Worm (Caenorhabditis elegans) whole organism, mixed stage, embryonic: ENCODE results near the gene pgm-1.
"Not testable (repeated sequence)": the region's sequence is repeated elsewhere in the genome, so short reads cannot be mapped to it uniquely, and the experiment has no call there.

Source experiments
- M03D4.4 ChIP-seq: sonication (generic microtip); optimal IDR thresholded peaks from 2 replicates; lab custom pipeline; 2017; ENCODE audit warnings: mild to moderate bottlenecking, missing genetic modification characterization, missing compliant biosample characterization
- bed-3 ChIP-seq: fragments of 200-800 bp; sonication (Bioruptor generic); optimal IDR thresholded peaks from 3 replicates; lab custom pipeline; 2018; ENCODE audit warnings: mild to moderate bottlenecking, missing genetic modification characterization, moderate library complexity, missing compliant biosample characterization
- blmp-1 ChIP-seq: fragments of 150-350 bp; optimal IDR thresholded peaks from 2 replicates; lab custom pipeline; 2014; ENCODE audit warnings: missing biosample characterization, missing genetic modification characterization
- ceh-39 ChIP-seq: fragments of 150-350 bp; optimal IDR thresholded peaks from 2 replicates; lab custom pipeline; 2014; ENCODE audit warnings: missing biosample characterization, missing genetic modification characterization
- ceh-43 ChIP-seq: fragments of 200-800 bp; sonication (Bioruptor generic); optimal IDR thresholded peaks from 2 replicates; lab custom pipeline; 2018; ENCODE audit warnings: mild to moderate bottlenecking, missing genetic modification characterization, moderate library complexity, missing compliant biosample characterization
- ces-1 ChIP-seq: fragments of 150-350 bp; optimal IDR thresholded peaks from 2 replicates; lab custom pipeline; 2014; ENCODE audit warnings: missing biosample characterization, missing genetic modification reagents, missing genetic modification characterization
- cnd-1 ChIP-seq: fragments of 200-800 bp; sonication (Bioruptor generic); optimal IDR thresholded peaks from 2 replicates; lab custom pipeline; 2018; ENCODE audit warnings: mild to moderate bottlenecking, missing genetic modification characterization, missing compliant biosample characterization
- elt-1 ChIP-seq: sonication (generic microtip); optimal IDR thresholded peaks from 2 replicates; lab custom pipeline; 2017; ENCODE audit warnings: missing genetic modification characterization, mild to moderate bottlenecking, missing compliant biosample characterization, antibody characterized with exemption, moderate library complexity, borderline replicate concordance; ENCODE audit not compliant: insufficient read depth
- elt-3 ChIP-seq: fragments of 150-350 bp; optimal IDR thresholded peaks from 2 replicates; lab custom pipeline; 2014; ENCODE audit warnings: missing biosample characterization, missing genetic modification characterization
- flh-1 ChIP-seq: fragments of 200-800 bp; sonication (Bioruptor generic); optimal IDR thresholded peaks from 2 replicates; lab custom pipeline; 2018; ENCODE audit warnings: mild to moderate bottlenecking, missing genetic modification characterization, moderate library complexity, missing compliant biosample characterization
- ham-2 ChIP-seq: fragments of 200-800 bp; sonication (Bioruptor generic); optimal IDR thresholded peaks from 2 replicates; lab custom pipeline; 2018; ENCODE audit warnings: mild to moderate bottlenecking, missing genetic modification characterization, missing compliant biosample characterization
- hlh-1 ChIP-seq: fragments of 150-350 bp; optimal IDR thresholded peaks from 2 replicates; lab custom pipeline; 2014; ENCODE audit warnings: missing biosample characterization, missing genetic modification reagents, missing genetic modification characterization
- lin-13 ChIP-seq: fragments of 150-350 bp; optimal IDR thresholded peaks from 2 replicates; lab custom pipeline; 2014; ENCODE audit warnings: missing biosample characterization, missing genetic modification characterization
- lsy-2 ChIP-seq: fragments of 150-350 bp; optimal IDR thresholded peaks from 2 replicates; lab custom pipeline; 2014; ENCODE audit warnings: missing biosample characterization, missing genetic modification characterization
- mab-5 ChIP-seq: fragments of 150-350 bp; optimal IDR thresholded peaks from 2 replicates; lab custom pipeline; 2014; ENCODE audit warnings: missing biosample characterization, missing genetic modification characterization
- mep-1 ChIP-seq: fragments of 150-350 bp; optimal IDR thresholded peaks from 2 replicates; lab custom pipeline; 2017; ENCODE audit warnings: missing biosample characterization, missing genetic modification reagents, missing genetic modification characterization, inconsistent platforms
- mls-2 ChIP-seq: sonication (generic microtip); optimal IDR thresholded peaks from 2 replicates; lab custom pipeline; 2016; ENCODE audit warnings: mild to moderate bottlenecking, missing genetic modification characterization, moderate library complexity, missing compliant biosample characterization
- nhr-12 ChIP-seq: fragments of 150-350 bp; optimal IDR thresholded peaks from 2 replicates; lab custom pipeline; 2014; ENCODE audit warnings: missing biosample characterization, missing genetic modification characterization
- nhr-2 ChIP-seq: fragments of 150-350 bp; optimal IDR thresholded peaks from 2 replicates; lab custom pipeline; 2014; ENCODE audit warnings: missing biosample characterization, missing genetic modification characterization
- nhr-237 ChIP-seq: fragments of 150-350 bp; optimal IDR thresholded peaks from 2 replicates; lab custom pipeline; 2014; ENCODE audit warnings: missing biosample characterization, missing genetic modification characterization
- pha-4 ChIP-seq: fragments of 150-350 bp; optimal IDR thresholded peaks from 2 replicates; lab custom pipeline; 2018; ENCODE audit warnings: missing biosample characterization, missing genetic modification reagents, missing genetic modification characterization
- sem-2 ChIP-seq: fragments of 200-800 bp; sonication (Bioruptor generic); optimal IDR thresholded peaks from 2 replicates; lab custom pipeline; 2018; ENCODE audit warnings: mild to moderate bottlenecking, missing genetic modification characterization, missing compliant biosample characterization
- snpc-4 ChIP-seq: fragments of 150-350 bp; optimal IDR thresholded peaks from 2 replicates; lab custom pipeline; 2014; ENCODE audit warnings: missing biosample characterization, missing genetic modification characterization
- sptf-1 ChIP-seq: sonication (generic microtip); optimal IDR thresholded peaks from 2 replicates; lab custom pipeline; 2017; ENCODE audit warnings: mild to moderate bottlenecking, missing genetic modification characterization, moderate library complexity, missing compliant biosample characterization
- tbx-8 ChIP-seq: fragments of 200-800 bp; sonication (Bioruptor generic); optimal IDR thresholded peaks from 2 replicates; lab custom pipeline; 2018; ENCODE audit warnings: mild to moderate bottlenecking, missing genetic modification characterization, moderate library complexity, missing compliant biosample characterization
- unc-120 ChIP-seq: sonication (generic microtip); optimal IDR thresholded peaks from 2 replicates; lab custom pipeline; 2017; ENCODE audit warnings: missing genetic modification characterization, missing compliant biosample characterization; ENCODE audit not compliant: poor library complexity, severe bottlenecking
- unc-62 ChIP-seq: fragments of 150-350 bp; optimal IDR thresholded peaks from 2 replicates; lab custom pipeline; 2014; ENCODE audit warnings: missing biosample characterization, missing genetic modification reagents, missing genetic modification characterization
- zip-8 ChIP-seq: fragments of 150-350 bp; optimal IDR thresholded peaks from 2 replicates; lab custom pipeline; 2014; ENCODE audit warnings: missing biosample characterization, missing genetic modification characterization
- ztf-11 ChIP-seq: fragments of 150-350 bp; optimal IDR thresholded peaks from 2 replicates; lab custom pipeline; 2014; ENCODE audit warnings: missing biosample characterization, missing genetic modification characterization

pgm-1 gene

ce11 chrII:4884403-4884802, 4.8 kb upstream of the pgm-1 start:
- TF ChIP-seq mep-1 (tag; lab: Kevin White, UChicago), result no peak
- TF ChIP-seq hlh-1, result no peak
- TF ChIP-seq sptf-1 (tag; lab: Kevin White, UChicago), result no peak

- no peak for TF ChIP-seq mep-1 (tag; lab: Kevin White, UChicago)
- TF ChIP-seq zip-8 (tag; lab: Kevin White, UChicago), result no peak
- TF ChIP-seq nhr-2, result no peak
- TF ChIP-seq bed-3 (GFP tag; lab: Kevin White, UChicago), result no peak
- no peak for TF ChIP-seq ztf-11 (tag; lab: Kevin White, UChicago)
These were observed 3.3 kb upstream of the pgm-1 start, which contains the start of gene R05F9.7 for ce11 chrII:4885976-4886375. TSS of gene R05F9.7 (plus strand) at chrII:4886276.

DNA sequence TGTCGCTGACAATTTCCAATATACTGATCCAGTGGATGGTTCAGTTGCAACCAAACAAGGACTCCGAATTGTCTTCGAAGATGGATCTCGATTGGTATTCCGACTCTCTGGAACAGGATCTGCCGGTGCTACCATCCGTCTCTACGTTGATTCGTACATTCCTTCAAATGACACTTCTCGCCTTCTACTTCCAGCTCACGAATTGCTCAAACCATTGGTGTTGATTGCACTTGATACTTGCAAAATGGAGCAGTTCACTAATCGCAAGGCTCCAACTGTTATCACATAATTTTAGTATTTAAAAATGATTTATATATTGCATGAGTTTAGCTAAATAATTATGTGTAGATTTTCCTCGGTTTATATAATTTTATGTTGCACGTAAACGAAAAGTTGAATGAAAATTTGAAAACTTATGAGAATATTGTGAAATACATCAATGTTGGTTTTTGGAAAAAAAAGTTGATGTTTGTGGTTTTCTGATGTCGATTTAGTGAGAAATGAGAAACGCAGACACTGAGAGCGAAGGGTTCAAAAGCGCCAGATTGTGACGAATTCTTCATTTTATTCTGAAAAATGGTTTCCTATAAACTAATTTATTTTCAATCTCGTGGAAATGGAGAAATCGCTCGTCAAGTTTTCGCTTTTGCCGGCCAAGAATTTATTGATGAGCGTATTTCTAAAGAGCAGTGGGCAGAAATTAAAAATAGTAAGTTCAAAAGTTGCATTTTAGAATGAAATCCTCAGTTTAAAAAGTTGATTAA, 2.0 kb downstream of the pgm-1 start, which contains the start of gene gst-9:
TSS of gene gst-9 (plus strand) at position 574 of the 764 bp plus-strand sequence.
- TF ChIP-seq mls-2 (no peak), sptf-1 (tag; lab: Kevin White, UChicago) (no peak), mab-5 (no peak), ceh-43 (no peak), snpc-4 (tag; lab: Kevin White, UChicago) (no peak), elt-3 (no peak), ces-1 (GFP tag; lab: Kevin White, UChicago) (no peak), cnd-1 (tag; lab: Kevin White, UChicago) (no peak)

DNA sequence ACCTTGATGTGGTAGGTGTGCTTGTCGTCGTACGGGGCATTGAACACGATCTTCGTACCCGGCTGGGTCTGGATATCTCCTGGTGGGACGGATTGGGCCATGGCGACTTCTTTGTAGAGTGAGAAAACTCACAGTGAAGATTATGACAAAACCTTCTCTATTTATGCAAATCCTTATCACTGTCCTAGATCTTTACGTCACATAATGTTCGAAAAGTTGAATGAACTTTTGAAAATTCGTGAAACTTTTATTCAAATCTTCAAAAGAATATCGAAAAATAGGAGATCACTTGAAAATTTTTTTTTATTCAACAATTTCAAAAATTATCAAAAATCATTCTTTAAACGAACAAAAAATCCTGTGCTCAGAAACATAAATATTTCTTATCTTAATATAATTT, 3.4 kb downstream of the pgm-1 start, which contains the start of gene msp-33:
TSS of gene msp-33 (minus strand) at position 101 of the 400 bp plus-strand sequence.
- TF ChIP-seq nhr-12 (no peak), M03D4.4 (tag; lab: Kevin White, UChicago) (no peak), elt-3 (no peak), lin-13 (tag; lab: Kevin White, UChicago) (no peak), mls-2 (no peak), sptf-1 (tag; lab: Kevin White, UChicago) (no peak), pha-4 (no peak)

- TF ChIP-seq mab-5, pha-4, elt-1: not testable (repeated sequence)
These were observed 9.3 kb downstream of the pgm-1 start, which contains the start of gene msp-32 for ce11 chrII:4898529-4898928. TSS of gene msp-32 (plus strand) at chrII:4898829.

ce11 chrII:4902035-4902434, 12.8 kb downstream of the pgm-1 start, which contains the start of gene R05F9.9:
TSS of gene R05F9.9 (minus strand) at chrII:4902100.
- TF ChIP-seq M03D4.4 (tag; lab: Kevin White, UChicago), result no peak
- peak; percentile 46 for TF ChIP-seq mep-1 (tag; lab: Kevin White, UChicago)
- peak; percentile 29 for TF ChIP-seq ces-1 (GFP tag; lab: Kevin White, UChicago)
- TF ChIP-seq ceh-39 (tag; lab: Kevin White, UChicago), result peak; percentile 75
- TF ChIP-seq lsy-2 (tag; lab: Kevin White, UChicago), result peak; percentile 37

- TF ChIP-seq bed-3 (GFP tag; lab: Kevin White, UChicago); lsy-2 (tag; lab: Kevin White, UChicago); M03D4.4 (tag; lab: Kevin White, UChicago): not testable (repeated sequence)
- TF ChIP-seq, all 35 proteins: peak for 0; not testable (repeated sequence) for 35
These were observed 14.5 kb downstream of the pgm-1 start, which contains the start of gene sgt-1 for ce11 chrII:4903696-4904095. TSS of gene sgt-1 (minus strand) at chrII:4903796.

- no peak for TF ChIP-seq mls-2
- no peak for TF ChIP-seq tbx-8 (GFP tag; lab: Kevin White, UChicago)
- peak; percentile 84 for TF ChIP-seq hlh-1
- peak; percentile 50 for TF ChIP-seq ham-2
- peak; percentile 93 for TF ChIP-seq ces-1 (GFP tag; lab: Kevin White, UChicago)
- TF ChIP-seq lsy-2 (tag; lab: Kevin White, UChicago), result peak; percentile 56
- no peak for TF ChIP-seq sem-2 (GFP tag; lab: Kevin White, UChicago)
- peak; percentile 41 for TF ChIP-seq mep-1 (tag; lab: Kevin White, UChicago)
- TF ChIP-seq ceh-43, result no peak
- no peak for TF ChIP-seq ztf-11 (tag; lab: Kevin White, UChicago)
- TF ChIP-seq sptf-1 (tag; lab: Kevin White, UChicago), result no peak
- TF ChIP-seq pha-4, result peak; percentile 70
- TF ChIP-seq blmp-1 (tag; lab: Kevin White, UChicago), result no peak
- TF ChIP-seq nhr-237 (tag; lab: Kevin White, UChicago), result peak; percentile 40
- TF ChIP-seq snpc-4 (tag; lab: Kevin White, UChicago), result no peak
- no peak for TF ChIP-seq nhr-2
- TF ChIP-seq ceh-39 (tag; lab: Kevin White, UChicago), result no peak
- no peak for TF ChIP-seq flh-1 (GFP tag; lab: Kevin White, UChicago)
- no peak for TF ChIP-seq elt-1
- TF ChIP-seq elt-3, result no peak
- peak; percentile 97 for TF ChIP-seq unc-62
- peak; percentile 34 for TF ChIP-seq unc-120 (tag; lab: Kevin White, UChicago)
- TF ChIP-seq, all 35 proteins: peak for 9
These were observed 15.0 kb downstream of the pgm-1 start for ce11 chrII:4904277-4904676.
